Fruit fly (Drosophila melanogaster) whole organism, embryonic: ENCODE results near the gene Phb1.

Source experiments
- B-H2 ChIP-seq: fragments of 200-800 bp; sonication (Bioruptor generic); optimal IDR thresholded peaks from 2 replicates; lab custom pipeline; 2018; ENCODE audit warnings: missing biosample characterization, mild to moderate bottlenecking, missing genetic modification characterization
- CG11504 ChIP-seq: fragments of 200-800 bp; sonication (Bioruptor generic); optimal IDR thresholded peaks from 3 replicates; lab custom pipeline; 2019; ENCODE audit warnings: missing biosample characterization, mild to moderate bottlenecking, missing genetic modification characterization, moderate library complexity
- CG11696 ChIP-seq: fragments of 200-800 bp; sonication (Bioruptor generic); IDR thresholded peaks from 2 replicates; pipeline ENCODE4 v1.3.6; 2022; ENCODE audit warnings: missing biosample characterization, missing genetic modification characterization
- CG1233 ChIP-seq: fragments of 200-800 bp; sonication (Bioruptor generic); optimal IDR thresholded peaks from 4 replicates; lab custom pipeline; 2018; ENCODE audit warnings: missing biosample characterization, mild to moderate bottlenecking, missing genetic modification characterization
- CG12391 ChIP-seq: fragments of 200-800 bp; sonication (Bioruptor generic); optimal IDR thresholded peaks from 3 replicates; lab custom pipeline; 2018; ENCODE audit warnings: missing biosample characterization, mild to moderate bottlenecking, missing genetic modification characterization, moderate library complexity
- CG13424 ChIP-seq: fragments of 200-800 bp; sonication (Bioruptor generic); optimal IDR thresholded peaks from 2 replicates; lab custom pipeline; 2019; ENCODE audit warnings: missing biosample characterization, mild to moderate bottlenecking, missing genetic modification characterization, moderate library complexity
- CG1603 ChIP-seq: fragments of 200-800 bp; sonication (Bioruptor generic); optimal IDR thresholded peaks from 2 replicates; lab custom pipeline; 2019; ENCODE audit warnings: missing biosample characterization, mild to moderate bottlenecking, missing genetic modification characterization, moderate library complexity
- CG16815 ChIP-seq: fragments of 200-800 bp; sonication (Bioruptor generic); optimal IDR thresholded peaks from 3 replicates; lab custom pipeline; 2017; ENCODE audit warnings: missing biosample characterization, mild to moderate bottlenecking, missing genetic modification characterization
- CG17359 ChIP-seq: fragments of 200-800 bp; sonication (Bioruptor generic); optimal IDR thresholded peaks from 3 replicates; lab custom pipeline; 2018; ENCODE audit warnings: missing biosample characterization, mild to moderate bottlenecking, missing genetic modification characterization, moderate library complexity
- CG17829 ChIP-seq: fragments of 200-800 bp; optimal IDR thresholded peaks from 2 replicates; lab custom pipeline; 2019; ENCODE audit warnings: missing biosample characterization, mild to moderate bottlenecking, missing genetic modification characterization, moderate library complexity
- CG2712 ChIP-seq: fragments of 200-800 bp; optimal IDR thresholded peaks from 3 replicates; lab custom pipeline; 2019; ENCODE audit warnings: missing biosample characterization, mild to moderate bottlenecking, missing genetic modification characterization, moderate library complexity
- CG4707 ChIP-seq: fragments of 200-800 bp; sonication (Bioruptor generic); optimal IDR thresholded peaks from 2 replicates; lab custom pipeline; 2018; ENCODE audit warnings: missing biosample characterization, mild to moderate bottlenecking, missing genetic modification characterization, moderate library complexity
- CG6254 ChIP-seq: fragments of 200-800 bp; sonication (Bioruptor generic); optimal IDR thresholded peaks from 3 replicates; lab custom pipeline; 2017; ENCODE audit warnings: mild to moderate bottlenecking, missing biosample characterization, missing genetic modification reagents, missing genetic modification characterization
- CG7839 ChIP-seq: fragments of 200-800 bp; sonication (Bioruptor generic); optimal IDR thresholded peaks from 3 replicates; lab custom pipeline; 2018; ENCODE audit warnings: missing biosample characterization, mild to moderate bottlenecking, missing genetic modification characterization, moderate library complexity
- CG8388 ChIP-seq: fragments of 200-800 bp; sonication (Bioruptor generic); optimal IDR thresholded peaks from 2 replicates; lab custom pipeline; 2019; ENCODE audit warnings: missing biosample characterization, mild to moderate bottlenecking, missing genetic modification characterization, moderate library complexity
- D19A ChIP-seq: fragments of 200-800 bp; optimal IDR thresholded peaks from 3 replicates; lab custom pipeline; 2019; ENCODE audit warnings: missing biosample characterization, mild to moderate bottlenecking, missing genetic modification characterization, moderate library complexity
- Drgx ChIP-seq: fragments of 200-800 bp; sonication (Bioruptor generic); IDR thresholded peaks from 2 replicates; pipeline ENCODE4 v1.3.6; 2022; ENCODE audit warnings: missing biosample characterization, missing genetic modification characterization
- HLH3B ChIP-seq: fragments of 200-800 bp; sonication (Bioruptor generic); IDR thresholded peaks from 2 replicates; pipeline ENCODE4 v1.3.6; 2022; ENCODE audit warnings: missing biosample characterization, missing genetic modification characterization
- Meics ChIP-seq: fragments of 200-800 bp; sonication (Bioruptor generic); optimal IDR thresholded peaks from 2 replicates; lab custom pipeline; 2017; ENCODE audit warnings: missing biosample characterization, mild to moderate bottlenecking, missing genetic modification characterization
- Oli ChIP-seq: fragments of 200-800 bp; sonication (Bioruptor generic); optimal IDR thresholded peaks from 2 replicates; lab custom pipeline; 2018; ENCODE audit warnings: missing biosample characterization, mild to moderate bottlenecking, missing genetic modification characterization, moderate library complexity
- Optix ChIP-seq: fragments of 200-800 bp; sonication (Bioruptor generic); IDR thresholded peaks from 3 replicates; pipeline ENCODE4 v1.3.6; 2022; ENCODE audit warnings: missing biosample characterization, missing genetic modification characterization
- Sox102F ChIP-seq: fragments of 200-800 bp; sonication (Bioruptor generic); optimal IDR thresholded peaks from 2 replicates; lab custom pipeline; 2018; ENCODE audit warnings: missing biosample characterization, mild to moderate bottlenecking, missing genetic modification characterization, moderate library complexity
- Sry-β ChIP-seq: fragments of 200-800 bp; sonication (Bioruptor generic); optimal IDR thresholded peaks from 2 replicates; lab custom pipeline; 2018; ENCODE audit warnings: missing biosample characterization, mild to moderate bottlenecking, missing genetic modification characterization, moderate library complexity
- Ssrp ChIP-seq: fragments of 200-800 bp; sonication (Bioruptor generic); optimal IDR thresholded peaks from 2 replicates; lab custom pipeline; 2018; ENCODE audit warnings: missing biosample characterization, mild to moderate bottlenecking, missing genetic modification characterization, moderate library complexity
- Xrp1 ChIP-seq: fragments of 200-800 bp; sonication (Bioruptor generic); IDR thresholded peaks from 2 replicates; pipeline ENCODE4 v1.3.6; 2022; ENCODE audit warnings: missing biosample characterization, missing genetic modification characterization
- chif ChIP-seq, 2 experiments: fragments of 200-800 bp; sonication (Bioruptor generic); optimal IDR thresholded peaks; 3 replicates each; lab custom pipeline; 2016; ENCODE audit warnings: missing biosample characterization in 2 of 2, missing genetic modification characterization in 2 of 2
- corto ChIP-seq: fragments of 200-800 bp; sonication (Bioruptor generic); optimal IDR thresholded peaks from 2 replicates; lab custom pipeline; 2016; ENCODE audit warnings: missing biosample characterization, mild to moderate bottlenecking, missing genetic modification characterization, moderate library complexity
- grau ChIP-seq: fragments of 200-800 bp; optimal IDR thresholded peaks from 3 replicates; lab custom pipeline; 2019; ENCODE audit warnings: missing biosample characterization, mild to moderate bottlenecking, missing genetic modification characterization, moderate library complexity
- hbn ChIP-seq: fragments of 200-800 bp; sonication (Bioruptor generic); IDR thresholded peaks from 2 replicates; pipeline ENCODE4 v1.3.6; 2022; ENCODE audit warnings: missing biosample characterization, missing genetic modification characterization; ENCODE audit not compliant: partially characterized antibody
- jumu ChIP-seq: fragments of 200-800 bp; sonication (Bioruptor generic); optimal IDR thresholded peaks from 3 replicates; lab custom pipeline; 2016; ENCODE audit warnings: missing biosample characterization, missing genetic modification characterization
- klu ChIP-seq: fragments of 200-800 bp; sonication (Bioruptor generic); IDR thresholded peaks from 2 replicates; pipeline ENCODE4 v1.3.6; 2022; ENCODE audit warnings: missing biosample characterization, missing genetic modification characterization
- lbe ChIP-seq: fragments of 200-800 bp; sonication (Bioruptor generic); optimal IDR thresholded peaks from 2 replicates; lab custom pipeline; 2016; ENCODE audit warnings: missing biosample characterization, mild to moderate bottlenecking, missing genetic modification characterization
- lilli ChIP-seq: fragments of 200-800 bp; sonication (Bioruptor generic); optimal IDR thresholded peaks from 3 replicates; lab custom pipeline; 2016; ENCODE audit warnings: missing biosample characterization, missing genetic modification characterization
- lola ChIP-seq, 3 experiments: fragments of >200 bp in 2 of 3; fragments of 200-800 bp in 1 of 3; sonication (Bioruptor generic) in 1 of 3; optimal IDR thresholded peaks; 2 replicates each; lab custom pipeline; 2017 to 2019; ENCODE audit warnings: missing biosample characterization in 3 of 3, missing genetic modification characterization in 3 of 3, mild to moderate bottlenecking in 1 of 3, moderate library complexity in 1 of 3
- pfk ChIP-seq: fragments of 200-800 bp; sonication (Bioruptor generic); optimal IDR thresholded peaks from 2 replicates; lab custom pipeline; 2018; ENCODE audit warnings: missing biosample characterization, mild to moderate bottlenecking, missing genetic modification characterization, moderate library complexity
- phol ChIP-seq: fragments of 200-800 bp; sonication (Bioruptor generic); optimal IDR thresholded peaks from 3 replicates; lab custom pipeline; 2018; ENCODE audit warnings: missing biosample characterization, mild to moderate bottlenecking, missing genetic modification characterization, moderate library complexity
- rib ChIP-seq: fragments of 200-800 bp; sonication (Bioruptor generic); IDR thresholded peaks from 2 replicates; pipeline ENCODE4 v1.3.6; 2022; ENCODE audit warnings: missing biosample characterization, missing genetic modification characterization
- scrt ChIP-seq: fragments of 200-800 bp; sonication (Bioruptor generic); optimal IDR thresholded peaks from 2 replicates; lab custom pipeline; 2018; ENCODE audit warnings: missing biosample characterization, mild to moderate bottlenecking, missing genetic modification characterization, moderate library complexity
- trh ChIP-seq: fragments of 200-800 bp; sonication (Bioruptor generic); optimal IDR thresholded peaks from 2 replicates; lab custom pipeline; 2016; ENCODE audit warnings: missing biosample characterization, missing genetic modification characterization

Gene Phb1

DNA sequence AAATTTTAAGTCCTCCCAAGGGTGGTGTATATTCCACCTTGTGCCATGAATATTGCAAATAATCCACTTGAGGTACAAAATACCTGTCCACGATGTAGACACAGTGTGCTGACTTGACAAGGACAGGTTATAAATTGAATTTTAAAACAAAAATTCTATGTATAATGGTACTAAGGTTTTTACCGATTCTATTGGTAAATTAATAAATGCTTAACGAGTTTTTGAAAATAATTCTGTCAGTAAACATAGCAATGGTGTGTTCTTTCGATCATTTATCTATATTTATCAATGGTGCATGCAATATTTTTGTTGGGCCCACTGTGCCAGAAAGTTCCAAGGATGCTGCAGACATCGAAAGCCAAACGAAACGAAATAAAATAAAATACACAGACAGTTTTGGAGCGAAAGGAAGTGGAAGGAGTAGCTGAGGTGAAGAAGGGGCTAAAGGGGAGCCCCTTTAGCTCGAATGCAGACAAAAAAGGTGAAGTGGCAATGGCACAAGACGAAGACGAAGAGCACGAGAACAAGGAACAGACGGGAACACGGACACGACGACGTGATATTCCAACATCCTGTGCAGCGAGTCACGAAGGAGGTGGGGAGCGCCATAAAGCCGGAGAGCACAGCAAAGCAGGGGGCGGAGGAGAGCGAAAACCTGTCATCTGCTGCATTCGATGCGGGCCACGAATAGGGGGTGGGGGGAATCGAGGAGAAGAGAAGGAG lies 12.4 kb upstream of the Phb1 start (continued):
- peak; percentile 4 for TF ChIP-seq CG13424
- peak; percentile 40; the same call in 1 of the 2 replicates for TF ChIP-seq Xrp1 (GFP tag; lab: Robert Waterston, UW)
- peak; percentile 33 for TF ChIP-seq CG1603 (tag; lab: Kevin White, UChicago)
- TF ChIP-seq Optix (GFP tag; lab: Robert Waterston, UW), result no peak
- peak; percentile 42 for TF ChIP-seq CG7839 (tag; lab: Kevin White, UChicago)
- TF ChIP-seq trh (GFP tag; lab: Kevin White, UChicago), result no peak
- TF ChIP-seq CG4707 (GFP tag; lab: Kevin White, UChicago), result peak; percentile 87
- peak; percentile 21 for TF ChIP-seq grau (tag; lab: Kevin White, UChicago)
- TF ChIP-seq scrt, result peak; percentile 22
- TF ChIP-seq rib, result 0 out of 2 replicates have a peak, but pooled peaks have one; percentile 19
- peak in 1 of 3 experiments; percentile 12 for TF ChIP-seq lola (GFP tag; optimal IDR thresholded peaks at IDR 0.05; lab: Kevin White, UChicago)
- no peak for TF ChIP-seq jumu
- no peak for TF ChIP-seq hbn
- TF ChIP-seq Sry-β, result no peak
- peak; percentile 42 for TF ChIP-seq CG11504 (tag; lab: Kevin White, UChicago)
- TF ChIP-seq corto (GFP tag; lab: Kevin White, UChicago), result peak; percentile 52
- peak; percentile 31 for TF ChIP-seq CG12391 (tag; lab: Kevin White, UChicago)
- TF ChIP-seq HLH3B, result no peak
- peak; percentile 89 for TF ChIP-seq pfk (GFP tag; lab: Kevin White, UChicago)
- TF ChIP-seq CG2712 (tag; lab: Kevin White, UChicago), result peak; percentile 50
- TF ChIP-seq CG8388 (GFP tag; lab: Kevin White, UChicago), result peak; percentile 35
- TF ChIP-seq lilli, result no peak
- peak; percentile 32 for TF ChIP-seq Oli (tag; lab: Kevin White, UChicago)
- TF ChIP-seq klu (GFP tag; lab: Robert Waterston, UW), result no peak
- no peak for TF ChIP-seq Drgx
- TF ChIP-seq CG1233, result no peak
- peak in 1 of 2 experiments; percentile 6 for TF ChIP-seq chif (GFP tag; optimal IDR thresholded peaks at IDR 0.05; lab: Kevin White, UChicago)
- TF ChIP-seq CG17359 (tag; lab: Kevin White, UChicago), result peak; percentile 28
- peak; percentile 1 for TF ChIP-seq CG17829 (tag; lab: Kevin White, UChicago)
- peak; percentile 24 for TF ChIP-seq phol (tag; lab: Kevin White, UChicago)
- peak; percentile 77 for TF ChIP-seq lbe (GFP tag; lab: Kevin White, UChicago)
- TF ChIP-seq CG16815, result no peak
- TF ChIP-seq Sox102F (GFP tag; lab: Kevin White, UChicago), result peak; percentile 30
- TF ChIP-seq Meics (GFP tag; lab: Kevin White, UChicago), result peak; percentile 20
- TF ChIP-seq CG11696 (GFP tag; lab: Robert Waterston, UW), result 0 out of 2 replicates have a peak, but pooled peaks have one; percentile 30
- peak; percentile 18 for TF ChIP-seq D19A (tag; lab: Kevin White, UChicago)
- peak; percentile 6 for TF ChIP-seq Ssrp (tag; lab: Kevin White, UChicago)
- no peak for TF ChIP-seq B-H2 (GFP tag; lab: Kevin White, UChicago)
- TF ChIP-seq CG6254 (GFP tag; lab: Kevin White, UChicago), result no peak
